Worm (Caenorhabditis elegans) whole organism, young adult: Measurements from ENCODE around the gene srd-17.

ENCODE experiments used
- B0035.1 ChIP-seq: sonication (generic microtip); optimal IDR thresholded peaks from 2 replicates; lab custom pipeline; 2016; ENCODE audit warnings: missing genetic modification characterization, mild to moderate bottlenecking, missing compliant biosample characterization, missing genotype, missing genetic modification reagents
- C17E4.6 ChIP-seq: fragments of 200-800 bp; sonication (Bioruptor generic); IDR thresholded peaks from 2 replicates; pipeline ENCODE4 v1.3.6; 2022; ENCODE audit warnings: missing genetic modification reagents, missing genetic modification characterization, missing compliant biosample characterization
- D2030.7 ChIP-seq: fragments of 200-800 bp; sonication (Bioruptor generic); IDR thresholded peaks from 2 replicates; pipeline ENCODE4 v1.3.6; 2022; ENCODE audit warnings: missing genetic modification reagents, missing genetic modification characterization, missing compliant biosample characterization
- F22D6.2 ChIP-seq: sonication (generic microtip); optimal IDR thresholded peaks from 2 replicates; lab custom pipeline; 2016; ENCODE audit warnings: mild to moderate bottlenecking, missing genetic modification characterization, missing compliant biosample characterization
- F23B12.7 ChIP-seq: sonication (generic microtip); optimal IDR thresholded peaks from 2 replicates; lab custom pipeline; 2017; ENCODE audit warnings: missing genetic modification characterization, mild to moderate bottlenecking, missing compliant biosample characterization, antibody characterized with exemption, moderate library complexity; ENCODE audit not compliant: insufficient read depth
- F33H1.4 ChIP-seq: fragments of 200-800 bp; sonication (Bioruptor generic); IDR thresholded peaks from 2 replicates; pipeline ENCODE4 v1.3.6; 2022; ENCODE audit warnings: missing genetic modification reagents, missing genetic modification characterization, missing compliant biosample characterization
- F39B2.1 ChIP-seq: fragments of 200-800 bp; sonication (Bioruptor generic); IDR thresholded peaks from 2 replicates; pipeline ENCODE4 v1.3.6; 2022; ENCODE audit warnings: missing genetic modification reagents, missing genetic modification characterization, missing compliant biosample characterization
- F49E8.2 ChIP-seq: sonication (generic microtip); optimal IDR thresholded peaks from 3 replicates; lab custom pipeline; 2017; ENCODE audit warnings: missing genetic modification characterization, mild to moderate bottlenecking, missing compliant biosample characterization, antibody characterized with exemption, moderate library complexity; ENCODE audit not compliant: insufficient read depth
- F52B5.7 ChIP-seq: sonication (generic microtip); optimal IDR thresholded peaks from 2 replicates; lab custom pipeline; 2016; ENCODE audit warnings: mild to moderate bottlenecking, missing genetic modification characterization, missing compliant biosample characterization
- T26A5.8 ChIP-seq: sonication (generic microtip); optimal IDR thresholded peaks from 2 replicates; lab custom pipeline; 2016; ENCODE audit warnings: missing genetic modification characterization, missing compliant biosample characterization
- Y53G8AR.9 ChIP-seq: fragments of 200-800 bp; sonication (Bioruptor generic); conservative IDR thresholded peaks from 2 replicates; pipeline ENCODE4 v1.3.6; 2022; ENCODE audit warnings: missing genetic modification reagents, missing genetic modification characterization, missing compliant biosample characterization
- ZK185.1 ChIP-seq: sonication (generic microtip); optimal IDR thresholded peaks from 2 replicates; lab custom pipeline; 2016; ENCODE audit warnings: mild to moderate bottlenecking, missing genetic modification characterization, missing compliant biosample characterization; ENCODE audit not compliant: poor library complexity, severe bottlenecking
- akir-1 ChIP-seq: fragments of 200-800 bp; sonication (Bioruptor generic); optimal IDR thresholded peaks from 2 replicates; lab custom pipeline; 2018; ENCODE audit warnings: mild to moderate bottlenecking, missing genetic modification characterization, moderate library complexity, missing compliant biosample characterization
- ama-1 ChIP-seq, 3 experiments: fragments of 150-350 bp in 1 of 3; sonication (generic microtip) in 2 of 3; optimal IDR thresholded peaks; 2 replicates each; lab custom pipeline; 2014 to 2018; ENCODE audit warnings: missing biosample characterization in 2 of 3, missing genetic modification characterization in 2 of 3, missing genetic modification reagents in 2 of 3
- aptf-2 ChIP-seq: fragments of 200-800 bp; sonication (Bioruptor generic); conservative IDR thresholded peaks from 2 replicates; pipeline ENCODE4 v1.3.6; 2022; ENCODE audit warnings: missing genetic modification reagents, missing genetic modification characterization, missing compliant biosample characterization
- aptf-3 ChIP-seq: fragments of 200-800 bp; sonication (Bioruptor generic); IDR thresholded peaks from 2 replicates; pipeline ENCODE4 v1.3.6; 2022; ENCODE audit warnings: missing genetic modification characterization, missing compliant biosample characterization
- bed-1 ChIP-seq: fragments of 200-800 bp; sonication (Bioruptor generic); IDR thresholded peaks from 2 replicates; pipeline ENCODE4 v1.3.6; 2022; ENCODE audit warnings: missing genetic modification reagents, missing genetic modification characterization, missing compliant biosample characterization
- bed-2 ChIP-seq: fragments of 200-800 bp; sonication (Bioruptor generic); IDR thresholded peaks from 2 replicates; pipeline ENCODE4 v1.3.6; 2022; ENCODE audit warnings: missing genetic modification reagents, missing genetic modification characterization, missing compliant biosample characterization
- cebp-2 ChIP-seq: fragments of 200-800 bp; sonication (Bioruptor generic); IDR thresholded peaks from 2 replicates; pipeline ENCODE4 v1.3.6; 2022; ENCODE audit warnings: missing genetic modification characterization, missing compliant biosample characterization
- ceh-58 ChIP-seq: fragments of 200-800 bp; sonication (Bioruptor generic); IDR thresholded peaks from 2 replicates; pipeline ENCODE4 v1.3.6; 2022; ENCODE audit warnings: missing genetic modification characterization, missing compliant biosample characterization
- ceh-79 ChIP-seq: sonication (generic microtip); optimal IDR thresholded peaks from 2 replicates; lab custom pipeline; 2017; ENCODE audit warnings: mild to moderate bottlenecking, missing genetic modification characterization, missing compliant biosample characterization
- ceh-91 ChIP-seq: fragments of 200-800 bp; sonication (Bioruptor generic); IDR thresholded peaks from 2 replicates; pipeline ENCODE4 v1.3.6; 2022; ENCODE audit warnings: missing genetic modification reagents, missing genetic modification characterization, missing compliant biosample characterization
- dpff-1 ChIP-seq: sonication (generic microtip); optimal IDR thresholded peaks from 2 replicates; lab custom pipeline; 2017; ENCODE audit warnings: mild to moderate bottlenecking, missing genetic modification characterization, missing compliant biosample characterization
- dpl-1 ChIP-seq: fragments of 150-350 bp; optimal IDR thresholded peaks from 2 replicates; lab custom pipeline; 2014; ENCODE audit warnings: missing biosample characterization, missing genetic modification reagents, missing genetic modification characterization
- efl-1 ChIP-seq: fragments of 150-350 bp; optimal IDR thresholded peaks from 2 replicates; lab custom pipeline; 2014; ENCODE audit warnings: missing biosample characterization, missing genetic modification reagents, missing genetic modification characterization
- egl-18 ChIP-seq: fragments of 200-800 bp; sonication (Bioruptor generic); IDR thresholded peaks from 2 replicates; pipeline ENCODE4 v1.3.6; 2022; ENCODE audit warnings: missing genetic modification reagents, missing genetic modification characterization, missing compliant biosample characterization
- egl-44 ChIP-seq: fragments of 200-800 bp; sonication (Bioruptor generic); IDR thresholded peaks from 2 replicates; pipeline ENCODE4 v1.3.6; 2022; ENCODE audit warnings: missing genetic modification reagents, missing genetic modification characterization, missing compliant biosample characterization
- ekl-4 ChIP-seq: fragments of 200-800 bp; sonication (Bioruptor generic); IDR thresholded peaks from 2 replicates; pipeline ENCODE4 v1.3.6; 2022; ENCODE audit warnings: missing genetic modification reagents, missing genetic modification characterization, missing compliant biosample characterization
- hlh-12 ChIP-seq: sonication (generic microtip); optimal IDR thresholded peaks from 2 replicates; lab custom pipeline; 2016; ENCODE audit warnings: missing genetic modification characterization, missing compliant biosample characterization
- hmg-1.2 ChIP-seq: fragments of 200-800 bp; sonication (Bioruptor generic); IDR thresholded peaks from 2 replicates; pipeline ENCODE4 v1.3.6; 2022; ENCODE audit warnings: missing genetic modification reagents, missing genetic modification characterization, missing compliant biosample characterization
- let-526 ChIP-seq: fragments of 200-800 bp; sonication (Bioruptor generic); IDR thresholded peaks from 2 replicates; pipeline ENCODE4 v1.3.6; 2022; ENCODE audit warnings: missing genetic modification reagents, missing genetic modification characterization, missing compliant biosample characterization
- let-607 ChIP-seq, 2 experiments: fragments of 200-800 bp in 1 of 2; sonication (Bioruptor generic) in 1 of 2; sonication (generic microtip) in 1 of 2; optimal IDR thresholded peaks; 2 replicates each; lab custom pipeline; 2016 to 2018; ENCODE audit warnings: mild to moderate bottlenecking in 2 of 2, missing compliant biosample characterization in 2 of 2, missing genetic modification characterization in 2 of 2, moderate library complexity in 2 of 2, missing genotype in 1 of 2
- mel-28 ChIP-seq: sonication (generic microtip); optimal IDR thresholded peaks from 2 replicates; lab custom pipeline; 2016; ENCODE audit warnings: borderline replicate concordance, mild to moderate bottlenecking, missing genetic modification characterization, missing compliant biosample characterization
- nfyb-1 ChIP-seq: fragments of 200-800 bp; sonication (Bioruptor generic); IDR thresholded peaks from 2 replicates; pipeline ENCODE4 v1.3.6; 2022; ENCODE audit warnings: missing genetic modification reagents, missing genetic modification characterization, missing compliant biosample characterization
- nhr-90 ChIP-seq: sonication (generic microtip); optimal IDR thresholded peaks from 2 replicates; lab custom pipeline; 2016; ENCODE audit warnings: missing genotype, mild to moderate bottlenecking, missing genetic modification characterization, missing compliant biosample characterization
- rcor-1 ChIP-seq: fragments of 200-800 bp; sonication (Bioruptor generic); IDR thresholded peaks from 2 replicates; pipeline ENCODE4 v1.3.6; 2022; ENCODE audit warnings: missing genetic modification reagents, missing genetic modification characterization, missing compliant biosample characterization
- sdz-38 ChIP-seq: sonication (generic microtip); optimal IDR thresholded peaks from 2 replicates; lab custom pipeline; 2016; ENCODE audit warnings: missing genotype, missing genetic modification characterization, missing compliant biosample characterization
- somi-1 ChIP-seq: fragments of 200-800 bp; sonication (Bioruptor generic); optimal IDR thresholded peaks from 2 replicates; lab custom pipeline; 2018; ENCODE audit warnings: mild to moderate bottlenecking, missing genetic modification characterization, missing compliant biosample characterization
- sptf-2 ChIP-seq: fragments of 200-800 bp; sonication (Bioruptor generic); optimal IDR thresholded peaks from 2 replicates; lab custom pipeline; 2018; ENCODE audit warnings: mild to moderate bottlenecking, missing genetic modification characterization, missing compliant biosample characterization
- tbp1 ChIP-seq: fragments of 200-800 bp; sonication (Bioruptor generic); optimal IDR thresholded peaks from 2 replicates; lab custom pipeline; 2018; ENCODE audit warnings: mild to moderate bottlenecking, missing genetic modification characterization, missing compliant biosample characterization
- tbx-9 ChIP-seq: sonication (generic microtip); optimal IDR thresholded peaks from 2 replicates; lab custom pipeline; 2016; ENCODE audit warnings: borderline replicate concordance, missing genetic modification characterization, inconsistent platforms, missing compliant biosample characterization
- unc-62 ChIP-seq: fragments of 150-350 bp; optimal IDR thresholded peaks from 2 replicates; lab custom pipeline; 2014; ENCODE audit warnings: missing biosample characterization, missing genetic modification reagents, missing genetic modification characterization
- ztf-18 ChIP-seq: sonication (generic microtip); optimal IDR thresholded peaks from 2 replicates; lab custom pipeline; 2016; ENCODE audit warnings: missing genotype, mild to moderate bottlenecking, missing genetic modification characterization, missing compliant biosample characterization
- ztf-25 ChIP-seq: fragments of 200-800 bp; sonication (Bioruptor generic); IDR thresholded peaks from 2 replicates; pipeline ENCODE4 v1.3.6; 2022; ENCODE audit warnings: missing genetic modification reagents, missing genetic modification characterization, missing compliant biosample characterization
- ztf-26 ChIP-seq: sonication (generic microtip); optimal IDR thresholded peaks from 2 replicates; lab custom pipeline; 2017; ENCODE audit warnings: missing genetic modification characterization, missing compliant biosample characterization
- ztf-28 ChIP-seq: fragments of 200-800 bp; sonication (Bioruptor generic); IDR thresholded peaks from 2 replicates; pipeline ENCODE4 v1.3.6; 2022; ENCODE audit warnings: missing genetic modification reagents, missing genetic modification characterization, missing compliant biosample characterization
- ztf-6 ChIP-seq: fragments of 200-800 bp; sonication (Bioruptor generic); IDR thresholded peaks from 2 replicates; pipeline ENCODE4 v1.3.6; 2022; ENCODE audit warnings: missing genetic modification reagents, missing genetic modification characterization, missing compliant biosample characterization

srd-17 gene

DNA sequence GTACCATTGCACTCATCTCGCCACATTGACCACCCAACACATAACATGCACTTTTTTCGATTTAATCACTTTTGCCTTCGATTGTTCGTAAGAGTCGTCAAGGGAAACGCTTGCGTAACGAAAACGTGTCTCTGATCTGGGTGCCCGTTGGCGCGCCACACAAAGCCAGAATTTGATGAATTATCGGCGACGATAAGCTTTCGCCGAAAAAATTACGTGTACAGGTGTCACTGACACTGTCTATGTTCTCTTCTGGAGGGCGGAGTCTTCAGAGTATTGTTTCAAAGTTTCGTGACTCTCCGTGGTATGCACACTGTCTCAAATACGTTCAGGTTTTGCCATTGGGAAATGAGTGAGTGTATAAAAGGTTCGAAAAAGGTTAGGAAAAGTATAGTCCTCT, 21.8 kb downstream of the srd-17 start, which contains the start of gene F53F1.4:
Gene F53F1.4, plus strand, starts transcription at position 390 of the 400 bp plus-strand sequence.
- TF ChIP-seq ztf-28 (GFP tag; lab: Robert Waterston, UW): 0 out of 2 replicates have a peak, but pooled peaks have one; percentile 37
- no peak for TF ChIP-seq dpl-1 (GFP tag; lab: Kevin White, UChicago)

DNA sequence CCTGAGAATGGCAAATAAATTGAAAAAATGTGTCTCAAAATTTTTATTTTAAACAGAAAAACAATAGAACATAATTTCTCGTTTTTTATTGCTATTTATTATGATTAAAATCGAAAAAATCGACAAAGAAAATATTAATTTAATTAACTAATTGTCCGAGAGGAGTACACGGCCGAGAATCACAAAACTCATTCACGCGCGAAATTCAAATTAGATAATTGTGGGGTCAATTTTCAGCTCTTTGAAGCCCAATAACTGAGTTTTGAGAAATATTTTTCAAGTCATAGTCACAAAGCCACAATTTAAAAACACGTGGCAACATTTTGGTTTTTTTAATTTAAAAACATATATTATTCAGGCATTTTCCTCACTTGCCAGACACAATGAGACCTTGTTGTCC, 23.4 kb downstream of the srd-17 start:
- TF ChIP-seq B0035.1 (tag; lab: Kevin White, UChicago) (no peak), ama-1 (optimal IDR thresholded peaks at IDR 0.05; lab: Kevin White, UChicago) (no peak), ama-1 (GFP tag; optimal IDR thresholded peaks at IDR 0.05; lab: Kevin White, UChicago) (no peak), sptf-2 (GFP tag; lab: Kevin White, UChicago) (no peak), bed-2 (no peak), F49E8.2 (tag; lab: Kevin White, UChicago) (no peak), ztf-25 (GFP tag; lab: Robert Waterston, UW) (no peak), mel-28 (no peak), F52B5.7 (no peak), egl-18 (GFP tag; lab: Robert Waterston, UW) (no peak), Y53G8AR.9 (GFP tag; lab: Robert Waterston, UW) (no peak), T26A5.8 (tag; lab: Kevin White, UChicago) (no peak), ZK185.1 (tag; lab: Kevin White, UChicago) (peak; percentile 9), unc-62 (GFP tag; lab: Kevin White, UChicago) (no peak), sdz-38 (tag; lab: Kevin White, UChicago) (no peak), ceh-58 (GFP tag; lab: Robert Waterston, UW) (no peak), ceh-79 (tag; lab: Kevin White, UChicago) (no peak), nfyb-1 (GFP tag; lab: Robert Waterston, UW) (no peak), aptf-2 (GFP tag; lab: Robert Waterston, UW) (0 out of 2 replicates have a peak, but pooled peaks have one; percentile 23), C17E4.6 (GFP tag; lab: Robert Waterston, UW) (no peak), akir-1 (no peak), F39B2.1 (GFP tag; lab: Robert Waterston, UW) (no peak), hmg-1.2 (GFP tag; lab: Robert Waterston, UW) (no peak), rcor-1 (GFP tag; lab: Robert Waterston, UW) (no peak), hlh-12 (tag; lab: Kevin White, UChicago) (no peak), ztf-18 (tag; lab: Kevin White, UChicago) (no peak), dpl-1 (GFP tag; lab: Kevin White, UChicago) (peak; percentile 26), let-607 (tag; optimal IDR thresholded peaks at IDR 0.05; lab: Kevin White, UChicago) (no peak), F33H1.4 (no peak), tbp1 (GFP tag; lab: Kevin White, UChicago) (no peak), egl-44 (GFP tag; lab: Robert Waterston, UW) (no peak), tbx-9 (tag; lab: Kevin White, UChicago) (no peak), let-526 (GFP tag; lab: Robert Waterston, UW) (no peak), aptf-3 (GFP tag; lab: Robert Waterston, UW) (no peak), ekl-4 (GFP tag; lab: Robert Waterston, UW) (no peak), ztf-28 (GFP tag; lab: Robert Waterston, UW) (0 out of 2 replicates have a peak, but pooled peaks have one; percentile 11), somi-1 (GFP tag; lab: Kevin White, UChicago) (no peak), efl-1 (peak; percentile 48), F22D6.2 (no peak), cebp-2 (GFP tag; lab: Robert Waterston, UW) (no peak), bed-1 (no peak), nhr-90 (tag; lab: Kevin White, UChicago) (no peak), ztf-6 (GFP tag; lab: Robert Waterston, UW) (no peak), ztf-26 (tag; lab: Kevin White, UChicago) (no peak), F23B12.7 (tag; lab: Kevin White, UChicago) (no peak), ceh-91 (GFP tag; lab: Robert Waterston, UW) (peak; percentile 37; the same call in 1 of the 2 replicates), dpff-1 (no peak), D2030.7 (GFP tag; lab: Robert Waterston, UW) (no peak)
